Worm (Caenorhabditis elegans): ENCODE data around the gene C48D1.5.

The C48D1.5 gene

ce11 chrIV:13209566-13209965, 12.2 kb upstream of the C48D1.5 start, which contains the start of gene C48D1.9:
TSS of gene C48D1.9 (minus strand) at chrIV:13209666.
- TF ChIP-seq unc-42 (tag; optimal IDR thresholded peaks at IDR 0.05), result no peak
- TF ChIP-seq elt-2 (tag; optimal IDR thresholded peaks at IDR 0.05), result no peak
- no peak for TF ChIP-seq pag-3 (tag; optimal IDR thresholded peaks at IDR 0.05; ENCODE audit: borderline replicate concordance)
- TF ChIP-seq ceh-18 (tag; optimal IDR thresholded peaks at IDR 0.05), result no peak
- no peak for TF ChIP-seq sox-2 (GFP tag; IDR thresholded peaks at IDR 0.05)
- TF ChIP-seq Y22D7AL.16 (tag; optimal IDR thresholded peaks at IDR 0.05), result no peak
- no peak for TF ChIP-seq C38D4.7 (GFP tag; optimal IDR thresholded peaks at IDR 0.05)
- no peak for TF ChIP-seq pha-2 (tag; optimal IDR thresholded peaks at IDR 0.05)
- TF ChIP-seq ceh-24 (tag; optimal IDR thresholded peaks at IDR 0.05), result no peak
- TF ChIP-seq gmeb-2 (tag; optimal IDR thresholded peaks at IDR 0.05), result no peak
- no peak for TF ChIP-seq nhr-232 (tag; optimal IDR thresholded peaks at IDR 0.05)
- no peak for TF ChIP-seq T23F11.4 (GFP tag; optimal IDR thresholded peaks at IDR 0.05)
- no peak for TF ChIP-seq mec-3 (tag; optimal IDR thresholded peaks at IDR 0.05; ENCODE audit: borderline replicate concordance)
- TF ChIP-seq lim-6 (tag; optimal IDR thresholded peaks at IDR 0.05), result no peak
- TF ChIP-seq ets-4 (tag; optimal IDR thresholded peaks at IDR 0.05), result no peak

- TF ChIP-seq pqm-1 (tag; optimal IDR thresholded peaks at IDR 0.05), result no peak
- no peak for TF ChIP-seq hlh-13 (GFP tag; optimal IDR thresholded peaks at IDR 0.05)
- TF ChIP-seq nfya-1 (tag; optimal IDR thresholded peaks at IDR 0.05), result no peak
- TF ChIP-seq K02D7.2 (tag; optimal IDR thresholded peaks at IDR 0.05), result no peak
- TF ChIP-seq mec-3 (tag; optimal IDR thresholded peaks at IDR 0.05; ENCODE audit: borderline replicate concordance), result no peak
- TF ChIP-seq zip-5 (tag; optimal IDR thresholded peaks at IDR 0.05), result no peak
Observed at ce11 chrIV:13214466-13214865, 7.3 kb upstream of the C48D1.5 start, which contains the start of gene cho-1. TSS of gene cho-1 (minus strand) at chrIV:13214566.

- TF ChIP-seq unc-42 (tag; optimal IDR thresholded peaks at IDR 0.05) (peak; percentile 75), zip-5 (tag; optimal IDR thresholded peaks at IDR 0.05) (no peak)
Observed at ce11 chrIV:13220594-13220993, 1.2 kb upstream of the C48D1.5 start.

ce11 chrIV:13231393-13231792, 9.6 kb downstream of the C48D1.5 start:
- TF ChIP-seq unc-42 (tag; optimal IDR thresholded peaks at IDR 0.05), result peak; percentile 77
- peak; percentile 47 for TF ChIP-seq nfya-1 (tag; optimal IDR thresholded peaks at IDR 0.05)
- no peak for TF ChIP-seq elt-4 (tag; optimal IDR thresholded peaks at IDR 0.05)

DNA sequence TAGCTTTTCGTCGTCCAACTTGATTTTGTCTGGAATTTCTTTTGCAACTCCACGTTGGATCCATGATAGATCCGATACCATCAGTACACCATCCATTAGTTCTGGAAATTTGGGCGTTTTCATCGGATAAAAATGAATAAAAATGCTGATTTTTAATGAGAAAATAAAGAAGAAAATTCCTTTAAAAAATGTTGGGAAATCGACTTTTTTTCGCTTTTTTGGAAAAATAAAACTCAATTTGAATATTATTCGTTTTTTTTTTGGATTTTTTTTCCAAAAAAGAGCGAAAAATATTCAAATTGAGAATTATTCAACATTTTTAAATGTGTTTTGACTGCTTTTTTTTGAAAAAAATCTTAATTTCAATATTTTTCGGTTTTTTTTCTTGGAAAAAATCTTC, 14.7 kb downstream of the C48D1.5 start, which contains the start of gene pwp-1:
Gene pwp-1 (minus strand): TSS at position 101 of the 400 bp plus-strand sequence.
- TF ChIP-seq unc-86 (tag; optimal IDR thresholded peaks at IDR 0.05), result no peak
- no peak for TF ChIP-seq fkh-6 (tag; optimal IDR thresholded peaks at IDR 0.05)
- TF ChIP-seq ceh-6 (GFP tag; optimal IDR thresholded peaks at IDR 0.05), result no peak
- TF ChIP-seq F13H6.1 (tag; optimal IDR thresholded peaks at IDR 0.05), result no peak
- no peak for TF ChIP-seq fkh-10 (GFP tag; optimal IDR thresholded peaks at IDR 0.05)
- no peak for TF ChIP-seq odd-2 (tag; optimal IDR thresholded peaks at IDR 0.05)
- TF ChIP-seq pros-1 (tag; optimal IDR thresholded peaks at IDR 0.05), result no peak
- no peak for TF ChIP-seq hlh-13 (GFP tag; optimal IDR thresholded peaks at IDR 0.05)
- TF ChIP-seq dve-1 (tag; optimal IDR thresholded peaks at IDR 0.05), result no peak
- TF ChIP-seq hlh-6 (tag; optimal IDR thresholded peaks at IDR 0.05), result no peak
- no peak for TF ChIP-seq nhr-11 (tag; optimal IDR thresholded peaks at IDR 0.05)
- TF ChIP-seq unc-42 (tag; optimal IDR thresholded peaks at IDR 0.05), result no peak
- TF ChIP-seq lin-11 (tag; optimal IDR thresholded peaks at IDR 0.05), result no peak
- TF ChIP-seq ceh-14 (tag; optimal IDR thresholded peaks at IDR 0.05), result no peak
- TF ChIP-seq sox-4 (tag; optimal IDR thresholded peaks at IDR 0.05), result no peak
- TF ChIP-seq pat-9 (tag; optimal IDR thresholded peaks at IDR 0.05), result no peak
- TF ChIP-seq ama-1 (optimal IDR thresholded peaks at IDR 0.05), result no peak
- no peak for TF ChIP-seq ceh-18 (tag; optimal IDR thresholded peaks at IDR 0.05)
- no peak for TF ChIP-seq Y22D7AL.16 (tag; optimal IDR thresholded peaks at IDR 0.05)
